Fruit fly (Drosophila melanogaster): ENCODE measurements around the gene CG18745.

dm6 chr3R:7790583-7791034 lies 4.7 kb upstream of the CG18745 start, which contains the start of gene CG10086:
- TF ChIP-seq chm (GFP tag; IDR thresholded peaks at IDR 0.05) (no peak), Atf6 (GFP tag; IDR thresholded peaks at IDR 0.05) (no peak), sima (GFP tag; optimal IDR thresholded peaks at IDR 0.05) (no peak), CG10565 (GFP tag; optimal IDR thresholded peaks at IDR 0.05) (no peak), zf30C (GFP tag; optimal IDR thresholded peaks at IDR 0.05) (no peak), CG8478 (optimal IDR thresholded peaks at IDR 0.05) (no peak), CG2875 (GFP tag; optimal IDR thresholded peaks at IDR 0.05) (no peak)
